Worm (Caenorhabditis elegans): Measurements from ENCODE around the gene F59B2.13.

F59B2.13 gene

ce11 chrIII:9053740-9054252 is 26.9 kb upstream of the F59B2.13 start, which contains the start of gene R107.5 (continued):
- peak; percentile 17 to 61 for TF ChIP-seq egl-27 (tag; optimal IDR thresholded peaks at IDR 0.05)
- TF ChIP-seq efl-3 (GFP tag; optimal IDR thresholded peaks at IDR 0.05) = no peak
- no peak for TF ChIP-seq nhr-28 (tag; optimal IDR thresholded peaks at IDR 0.05)
- TF ChIP-seq ceh-82 (tag; optimal IDR thresholded peaks at IDR 0.05) = peak; percentile 66 to 88 (median 88)
- TF ChIP-seq sptf-1 (tag; optimal IDR thresholded peaks at IDR 0.05) = no peak
- peak; percentile 75 for TF ChIP-seq ceh-8 (GFP tag; optimal IDR thresholded peaks at IDR 0.05)
- peak; percentile 84 for TF ChIP-seq ceh-88 (GFP tag; IDR thresholded peaks at IDR 0.05)
- no peak for TF ChIP-seq nhr-76 (tag; optimal IDR thresholded peaks at IDR 0.05)
- TF ChIP-seq isw-1 (GFP tag; IDR thresholded peaks at IDR 0.05) = peak; percentile 75
- TF ChIP-seq fos-1 (tag; optimal IDR thresholded peaks at IDR 0.05) = peak; percentile 26
- peak; percentile 81 to 90 for TF ChIP-seq lsy-2 (tag; optimal IDR thresholded peaks at IDR 0.05)
- TF ChIP-seq lin-13 (GFP tag; optimal IDR thresholded peaks at IDR 0.05) = peak; percentile 89
- TF ChIP-seq unc-86 (tag; optimal IDR thresholded peaks at IDR 0.05) = peak; percentile 83
- peak; percentile 54 for TF ChIP-seq aly-2 (tag; optimal IDR thresholded peaks at IDR 0.05)
- peak; percentile 97 for TF ChIP-seq mab-9 (GFP tag; IDR thresholded peaks at IDR 0.05)
- peak; percentile 98 for TF ChIP-seq blmp-1 (tag; optimal IDR thresholded peaks at IDR 0.05)
- TF ChIP-seq pqm-1 (tag; optimal IDR thresholded peaks at IDR 0.05) = peak; percentile 41
- no peak for TF ChIP-seq fkh-4 (tag; optimal IDR thresholded peaks at IDR 0.05; ENCODE audit: borderline replicate concordance)
- TF ChIP-seq F16B12.6 (tag; optimal IDR thresholded peaks at IDR 0.05) = no peak
- peak; percentile 22 for TF ChIP-seq nhr-11 (tag; optimal IDR thresholded peaks at IDR 0.05)
- peak; percentile 92 for TF ChIP-seq nhr-19 (GFP tag; conservative IDR thresholded peaks at IDR 0.05)
- peak; percentile 83 to 99 for TF ChIP-seq mdl-1 (tag; optimal IDR thresholded peaks at IDR 0.05)
- TF ChIP-seq tlp-1 (tag; optimal IDR thresholded peaks at IDR 0.05) = peak; percentile 22
- TF ChIP-seq snu-23 (GFP tag; optimal IDR thresholded peaks at IDR 0.05) = peak; percentile 99
- peak; percentile 89 for TF ChIP-seq tbx-2 (tag; optimal IDR thresholded peaks at IDR 0.05)
- peak; percentile 92 for TF ChIP-seq dsc-1 (tag; optimal IDR thresholded peaks at IDR 0.05)
- TF ChIP-seq fkh-8 (tag; optimal IDR thresholded peaks at IDR 0.05) = peak; percentile 99
- peak; percentile 75 to 80 for TF ChIP-seq efl-1 (optimal IDR thresholded peaks at IDR 0.05)
- TF ChIP-seq efl-1 (GFP tag; optimal IDR thresholded peaks at IDR 0.05 in 1 of 2) = peak; percentile 73 to 95
- TF ChIP-seq ztf-4 (tag; optimal IDR thresholded peaks at IDR 0.05) = peak; percentile 97
- no peak for TF ChIP-seq zag-1 (tag; optimal IDR thresholded peaks at IDR 0.05)
- peak; percentile 97 for TF ChIP-seq swsn-7 (tag; optimal IDR thresholded peaks at IDR 0.05)
- peak; percentile 93 for TF ChIP-seq nhr-237 (tag; optimal IDR thresholded peaks at IDR 0.05)
- TF ChIP-seq unc-98 (GFP tag; IDR thresholded peaks at IDR 0.05) = peak; percentile 54; the same call in 1 of the 2 replicates
- TF ChIP-seq rnt-1 (tag; optimal IDR thresholded peaks at IDR 0.05) = peak; percentile 83
- TF ChIP-seq elt-3 (tag; optimal IDR thresholded peaks at IDR 0.05) = peak in 4 of 6 experiments; percentile 50 to 96 (median 81)
- TF ChIP-seq lin-14 (GFP tag; optimal IDR thresholded peaks at IDR 0.05) = peak; percentile 98
- no peak for TF ChIP-seq ceh-90 (tag; optimal IDR thresholded peaks at IDR 0.05)
- TF ChIP-seq jun-1 (tag; optimal IDR thresholded peaks at IDR 0.05) = peak; percentile 91
- peak; percentile 58 for TF ChIP-seq aha-1 (tag; optimal IDR thresholded peaks at IDR 0.05)
- TF ChIP-seq egl-13 (tag; optimal IDR thresholded peaks at IDR 0.05) = peak; percentile 73
- TF ChIP-seq snpc-4 (tag; optimal IDR thresholded peaks at IDR 0.05) = peak; percentile 65
- TF ChIP-seq zip-4 (GFP tag; optimal IDR thresholded peaks at IDR 0.05) = peak; percentile 76
- peak; percentile 91 for TF ChIP-seq pax-3 (tag; optimal IDR thresholded peaks at IDR 0.05)
- peak; percentile 82 to 88 for TF ChIP-seq lin-35 (GFP tag; optimal IDR thresholded peaks at IDR 0.05)
- TF ChIP-seq sox-4 (tag; optimal IDR thresholded peaks at IDR 0.05) = peak; percentile 22
- TF ChIP-seq xbp-1 (tag; optimal IDR thresholded peaks at IDR 0.05) = peak; percentile 86
- TF ChIP-seq nhr-85 (tag) = peak; percentile 98
- TF ChIP-seq mep-1 (tag; optimal IDR thresholded peaks at IDR 0.05) = peak; percentile 94
